Worm (Caenorhabditis elegans) whole organism, young adult: ENCODE measurements around the gene F58B6.1.

ENCODE experiments used
- F49E8.2 ChIP-seq: sonication (generic microtip); optimal IDR thresholded peaks from 3 replicates; lab custom pipeline; 2017; ENCODE audit warnings: missing genetic modification characterization, mild to moderate bottlenecking, missing compliant biosample characterization, antibody characterized with exemption, moderate library complexity; ENCODE audit not compliant: insufficient read depth
- K12H6.12 ChIP-seq: fragments of 200-800 bp; sonication (Bioruptor generic); optimal IDR thresholded peaks from 2 replicates; lab custom pipeline; 2018; ENCODE audit warnings: mild to moderate bottlenecking, missing genetic modification characterization, missing compliant biosample characterization
- ama-1 ChIP-seq, 3 experiments: fragments of 150-350 bp in 1 of 3; sonication (generic microtip) in 2 of 3; optimal IDR thresholded peaks; 2 replicates each; lab custom pipeline; 2014 to 2018; ENCODE audit warnings: missing biosample characterization in 2 of 3, missing genetic modification characterization in 2 of 3, missing genetic modification reagents in 2 of 3
- attf-6 ChIP-seq: fragments of 200-800 bp; sonication (Bioruptor generic); IDR thresholded peaks from 2 replicates; pipeline ENCODE4 v1.3.6; 2022; ENCODE audit warnings: missing genetic modification reagents, missing genetic modification characterization, missing compliant biosample characterization
- bed-1 ChIP-seq: fragments of 200-800 bp; sonication (Bioruptor generic); IDR thresholded peaks from 2 replicates; pipeline ENCODE4 v1.3.6; 2022; ENCODE audit warnings: missing genetic modification reagents, missing genetic modification characterization, missing compliant biosample characterization
- efl-1 ChIP-seq: fragments of 150-350 bp; optimal IDR thresholded peaks from 2 replicates; lab custom pipeline; 2014; ENCODE audit warnings: missing biosample characterization, missing genetic modification reagents, missing genetic modification characterization
- let-526 ChIP-seq: fragments of 200-800 bp; sonication (Bioruptor generic); IDR thresholded peaks from 2 replicates; pipeline ENCODE4 v1.3.6; 2022; ENCODE audit warnings: missing genetic modification reagents, missing genetic modification characterization, missing compliant biosample characterization
- lin-35 ChIP-seq, 3 experiments: fragments of 150-350 bp in 2 of 3; sonication (generic microtip) in 1 of 3; optimal IDR thresholded peaks; 2 replicates each; lab custom pipeline; 2014 to 2018; ENCODE audit warnings: missing biosample characterization in 3 of 3, missing genetic modification characterization in 3 of 3, missing genetic modification reagents in 3 of 3
- lin-54 ChIP-seq: fragments of 200-800 bp; sonication (Bioruptor generic); optimal IDR thresholded peaks from 2 replicates; lab custom pipeline; 2018; ENCODE audit warnings: mild to moderate bottlenecking, missing genetic modification characterization, missing compliant biosample characterization
- mcd-1 ChIP-seq: fragments of 200-800 bp; sonication (Bioruptor generic); IDR thresholded peaks from 2 replicates; pipeline ENCODE4 v1.3.6; 2022; ENCODE audit warnings: missing genetic modification reagents, missing genetic modification characterization, missing compliant biosample characterization
- mxl-1 ChIP-seq: sonication (generic microtip); optimal IDR thresholded peaks from 2 replicates; lab custom pipeline; 2016; ENCODE audit warnings: missing genetic modification characterization, missing compliant biosample characterization
- nhr-27 ChIP-seq: fragments of 200-800 bp; sonication (Bioruptor generic); optimal IDR thresholded peaks from 2 replicates; lab custom pipeline; 2018; ENCODE audit warnings: mild to moderate bottlenecking, missing genetic modification characterization, moderate library complexity, missing compliant biosample characterization
- pha-4 ChIP-seq: fragments of 150-350 bp; sonication (generic microtip); optimal IDR thresholded peaks from 2 replicates; lab custom pipeline; 2014; ENCODE audit warnings: missing biosample characterization, missing genetic modification reagents, missing genetic modification characterization

- TF ChIP-seq bed-1 (no peak), nhr-27 (no peak), K12H6.12 (tag; lab: Kevin White, UChicago) (no peak), let-526 (GFP tag; lab: Robert Waterston, UW) (no peak), attf-6 (GFP tag; lab: Robert Waterston, UW) (no peak), lin-54 (no peak), ama-1 (optimal IDR thresholded peaks at IDR 0.05; lab: Kevin White, UChicago) (no peak), ama-1 (GFP tag; optimal IDR thresholded peaks at IDR 0.05; lab: Kevin White, UChicago) (no peak), lin-35 (GFP tag; optimal IDR thresholded peaks at IDR 0.05; lab: Kevin White, UChicago) (no peak), mcd-1 (GFP tag; lab: Robert Waterston, UW) (no peak), pha-4 (tag; lab: Kevin White, UChicago) (no peak), F49E8.2 (no peak), efl-1 (no peak), mxl-1 (tag; lab: Kevin White, UChicago) (no peak)
Observed at ce11 chrIII:1149472-1149871, 33.7 kb upstream of the F58B6.1 start.
